Worm (Caenorhabditis elegans) whole organism, L4/young adult: ENCODE measurements around the gene D1086.10.

Source experiments
- W03F9.2 ChIP-seq: fragments of 150-350 bp; optimal IDR thresholded peaks from 2 replicates; lab custom pipeline; 2014; ENCODE audit warnings: missing biosample characterization, missing genetic modification characterization
- him-1 ChIP-seq: sonication (generic microtip); optimal IDR thresholded peaks from 2 replicates; lab custom pipeline; 2016; ENCODE audit warnings: missing genotype, missing genetic modification reagents, missing genetic modification characterization, missing compliant biosample characterization

DNA sequence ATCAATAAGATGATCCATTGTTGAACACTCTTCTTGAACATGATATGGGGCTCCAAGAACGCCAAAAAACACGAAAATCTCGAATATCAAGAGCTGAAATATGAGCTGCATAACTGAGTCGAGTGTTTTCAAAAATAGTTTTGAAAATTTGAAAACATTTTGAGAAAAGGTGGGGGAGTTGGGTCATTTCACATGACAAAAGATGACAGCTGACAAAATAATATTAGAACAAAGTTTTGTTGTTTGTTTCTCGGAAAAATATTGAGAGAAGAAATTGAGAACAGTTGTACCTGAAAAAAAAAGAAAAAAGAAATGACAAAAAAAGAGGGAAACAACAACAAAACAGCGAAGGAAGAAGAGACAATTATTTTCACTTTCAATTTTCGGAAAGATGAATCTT is 16.0 kb downstream of the D1086.10 start, which contains the start of the genes D1086.2 and D1086.1:
- TF ChIP-seq W03F9.2 (tag; lab: Kevin White, UChicago) (no peak), him-1 (tag; lab: Kevin White, UChicago) (no peak)
